Worm (Caenorhabditis elegans) whole organism, young adult: Measurements from ENCODE around the gene nas-14.

ENCODE experiments used
- D2030.7 ChIP-seq: fragments of 200-800 bp; sonication (Bioruptor generic); IDR thresholded peaks from 2 replicates; pipeline ENCODE4 v1.3.6; 2022; ENCODE audit warnings: missing genetic modification reagents, missing genetic modification characterization, missing compliant biosample characterization
- F10E7.11 ChIP-seq: sonication (generic microtip); optimal IDR thresholded peaks from 2 replicates; lab custom pipeline; 2017; ENCODE audit warnings: mild to moderate bottlenecking, missing genetic modification characterization, moderate library complexity, missing compliant biosample characterization
- F22D6.2 ChIP-seq: sonication (generic microtip); optimal IDR thresholded peaks from 2 replicates; lab custom pipeline; 2016; ENCODE audit warnings: mild to moderate bottlenecking, missing genetic modification characterization, missing compliant biosample characterization
- F55B11.4 ChIP-seq: sonication (generic microtip); optimal IDR thresholded peaks from 2 replicates; lab custom pipeline; 2016; ENCODE audit warnings: missing compliant biosample characterization, missing genetic modification characterization, borderline replicate concordance; ENCODE audit not compliant: insufficient read depth
- K11D2.4 ChIP-seq: fragments of 200-800 bp; sonication (Bioruptor generic); IDR thresholded peaks from 2 replicates; pipeline ENCODE4 v1.3.6; 2022; ENCODE audit warnings: missing genetic modification reagents, missing genetic modification characterization, missing compliant biosample characterization
- T07F8.4 ChIP-seq: sonication (generic microtip); optimal IDR thresholded peaks from 2 replicates; lab custom pipeline; 2016; ENCODE audit warnings: mild to moderate bottlenecking, missing genetic modification characterization, moderate library complexity, missing compliant biosample characterization
- Y95B8A.8 ChIP-seq: fragments of 200-800 bp; sonication (Bioruptor generic); IDR thresholded peaks from 2 replicates; pipeline ENCODE4 v1.3.6; 2022; ENCODE audit warnings: missing genetic modification reagents, missing genetic modification characterization, missing compliant biosample characterization
- aptf-2 ChIP-seq: fragments of 200-800 bp; sonication (Bioruptor generic); conservative IDR thresholded peaks from 2 replicates; pipeline ENCODE4 v1.3.6; 2022; ENCODE audit warnings: missing genetic modification reagents, missing genetic modification characterization, missing compliant biosample characterization
- attf-6 ChIP-seq: fragments of 200-800 bp; sonication (Bioruptor generic); IDR thresholded peaks from 2 replicates; pipeline ENCODE4 v1.3.6; 2022; ENCODE audit warnings: missing genetic modification reagents, missing genetic modification characterization, missing compliant biosample characterization
- cebp-1 ChIP-seq, 2 experiments: fragments of 200-800 bp in 1 of 2; sonication (Bioruptor generic) in 1 of 2; sonication (generic microtip) in 1 of 2; IDR thresholded peaks in 1 of 2; optimal IDR thresholded peaks in 1 of 2; 2 replicates each; pipeline versions ENCODE4 v1.3.6 to Lab custom; 2017 to 2022; ENCODE audit warnings: missing compliant biosample characterization in 2 of 2, missing genetic modification characterization in 2 of 2, mild to moderate bottlenecking in 1 of 2, missing genetic modification reagents in 1 of 2, moderate library complexity in 1 of 2
- dox-1 ChIP-seq: fragments of 200-800 bp; sonication (Bioruptor generic); IDR thresholded peaks from 2 replicates; pipeline ENCODE4 v1.3.6; 2022; ENCODE audit warnings: missing genetic modification reagents, missing genetic modification characterization, missing compliant biosample characterization
- fkh-3 ChIP-seq: sonication (generic microtip); optimal IDR thresholded peaks from 2 replicates; lab custom pipeline; 2016; ENCODE audit warnings: mild to moderate bottlenecking, missing genetic modification characterization, missing compliant biosample characterization
- hmg-20 ChIP-seq: fragments of 200-800 bp; sonication (Bioruptor generic); IDR thresholded peaks from 2 replicates; pipeline ENCODE4 v1.3.6; 2022; ENCODE audit warnings: missing genetic modification reagents, missing genetic modification characterization, missing compliant biosample characterization
- lag-1 ChIP-seq: fragments of 200-800 bp; sonication (Bioruptor generic); IDR thresholded peaks from 2 replicates; pipeline ENCODE4 v1.3.6; 2022; ENCODE audit warnings: missing genetic modification reagents, missing genetic modification characterization, missing compliant biosample characterization
- let-607 ChIP-seq, 2 experiments: fragments of 200-800 bp in 1 of 2; sonication (Bioruptor generic) in 1 of 2; sonication (generic microtip) in 1 of 2; optimal IDR thresholded peaks; 2 replicates each; lab custom pipeline; 2016 to 2018; ENCODE audit warnings: mild to moderate bottlenecking in 2 of 2, missing compliant biosample characterization in 2 of 2, missing genetic modification characterization in 2 of 2, moderate library complexity in 2 of 2, missing genotype in 1 of 2
- lin-35 ChIP-seq, 3 experiments: fragments of 150-350 bp in 2 of 3; sonication (generic microtip) in 1 of 3; optimal IDR thresholded peaks; 2 replicates each; lab custom pipeline; 2014 to 2018; ENCODE audit warnings: missing biosample characterization in 3 of 3, missing genetic modification characterization in 3 of 3, missing genetic modification reagents in 3 of 3
- madf-10 ChIP-seq: sonication (generic microtip); optimal IDR thresholded peaks from 2 replicates; lab custom pipeline; 2016; ENCODE audit warnings: mild to moderate bottlenecking, missing genetic modification characterization, missing compliant biosample characterization
- mcd-1 ChIP-seq: fragments of 200-800 bp; sonication (Bioruptor generic); IDR thresholded peaks from 2 replicates; pipeline ENCODE4 v1.3.6; 2022; ENCODE audit warnings: missing genetic modification reagents, missing genetic modification characterization, missing compliant biosample characterization
- nhr-90 ChIP-seq: sonication (generic microtip); optimal IDR thresholded peaks from 2 replicates; lab custom pipeline; 2016; ENCODE audit warnings: missing genotype, mild to moderate bottlenecking, missing genetic modification characterization, missing compliant biosample characterization
- rcor-1 ChIP-seq: fragments of 200-800 bp; sonication (Bioruptor generic); IDR thresholded peaks from 2 replicates; pipeline ENCODE4 v1.3.6; 2022; ENCODE audit warnings: missing genetic modification reagents, missing genetic modification characterization, missing compliant biosample characterization
- sptf-2 ChIP-seq: fragments of 200-800 bp; sonication (Bioruptor generic); optimal IDR thresholded peaks from 2 replicates; lab custom pipeline; 2018; ENCODE audit warnings: mild to moderate bottlenecking, missing genetic modification characterization, missing compliant biosample characterization
- unc-62 ChIP-seq: fragments of 150-350 bp; optimal IDR thresholded peaks from 2 replicates; lab custom pipeline; 2014; ENCODE audit warnings: missing biosample characterization, missing genetic modification reagents, missing genetic modification characterization
- ztf-18 ChIP-seq: sonication (generic microtip); optimal IDR thresholded peaks from 2 replicates; lab custom pipeline; 2016; ENCODE audit warnings: missing genotype, mild to moderate bottlenecking, missing genetic modification characterization, missing compliant biosample characterization
- ztf-22 ChIP-seq: fragments of 200-800 bp; sonication (Bioruptor generic); optimal IDR thresholded peaks from 2 replicates; lab custom pipeline; 2018; ENCODE audit warnings: mild to moderate bottlenecking, missing genetic modification characterization, moderate library complexity, missing compliant biosample characterization
- ztf-28 ChIP-seq: fragments of 200-800 bp; sonication (Bioruptor generic); IDR thresholded peaks from 2 replicates; pipeline ENCODE4 v1.3.6; 2022; ENCODE audit warnings: missing genetic modification reagents, missing genetic modification characterization, missing compliant biosample characterization

Gene nas-14

ce11 chrIV:13214466-13214865 is 44.1 kb downstream of the nas-14 start, which contains the start of gene cho-1:
Gene cho-1, minus strand, starts transcription at chrIV:13214566.
- TF ChIP-seq fkh-3 = no peak
- TF ChIP-seq ztf-18 = no peak

DNA sequence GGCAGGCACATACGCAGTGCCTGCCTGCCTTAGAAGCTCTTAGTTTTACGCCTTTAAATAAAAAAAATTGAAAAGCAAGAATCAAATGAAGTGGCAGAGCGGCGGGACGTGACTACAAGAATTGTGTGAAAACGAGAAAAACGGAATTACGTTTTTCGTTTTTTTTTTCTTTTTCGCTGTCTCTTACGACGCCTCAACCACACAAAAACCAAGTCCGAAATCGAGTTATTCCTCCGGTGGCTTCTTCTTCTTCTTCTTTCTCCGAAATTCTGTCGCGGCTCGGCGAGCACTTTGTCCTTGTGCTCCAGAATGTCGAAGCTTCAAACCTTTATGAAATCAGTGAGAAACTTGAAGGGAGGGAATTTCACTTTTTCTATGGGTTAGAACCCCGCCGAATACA is 50.3 kb downstream of the nas-14 start:
- TF ChIP-seq ztf-28 = no peak
- no peak for TF ChIP-seq unc-62 (GFP tag; lab: Kevin White, UChicago)
- TF ChIP-seq F10E7.11 (tag; lab: Kevin White, UChicago) = no peak
- no peak for TF ChIP-seq cebp-1 (GFP tag; IDR thresholded peaks at IDR 0.05; lab: Robert Waterston, UW)
- TF ChIP-seq cebp-1 (tag; optimal IDR thresholded peaks at IDR 0.05; lab: Kevin White, UChicago) = no peak
- no peak for TF ChIP-seq nhr-90 (tag; lab: Kevin White, UChicago)
- TF ChIP-seq T07F8.4 (tag; lab: Kevin White, UChicago) = no peak
- TF ChIP-seq K11D2.4 = no peak
- no peak for TF ChIP-seq madf-10

DNA sequence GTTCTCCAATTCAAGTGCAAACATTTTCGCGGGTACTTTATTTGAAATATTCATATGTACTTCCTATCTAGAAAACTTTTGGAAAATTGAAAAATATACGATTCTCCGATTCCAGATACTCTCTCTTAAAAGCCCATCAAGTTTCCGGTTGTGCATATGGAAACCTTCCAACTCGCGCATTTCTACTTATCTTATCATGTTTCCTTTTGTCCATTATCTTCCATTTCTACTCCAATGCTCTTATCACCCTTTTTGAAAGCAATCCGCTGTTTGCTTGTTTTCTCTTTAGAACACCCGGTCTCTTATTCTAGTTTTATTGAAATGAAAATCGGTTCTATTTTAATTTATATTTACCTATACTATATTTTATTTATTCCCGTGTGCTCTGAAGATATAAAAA is 51.3 kb downstream of the nas-14 start, which contains the start of gene C48D1.5:
TSS of gene C48D1.5 (plus strand) at position 301 of the 400 bp plus-strand sequence.
- TF ChIP-seq D2030.7 (GFP tag; lab: Robert Waterston, UW) (no peak), mcd-1 (no peak), Y95B8A.8 (GFP tag; lab: Robert Waterston, UW) (no peak), aptf-2 (GFP tag; lab: Robert Waterston, UW) (no peak), sptf-2 (GFP tag; lab: Kevin White, UChicago) (no peak), attf-6 (no peak), let-607 (tag; optimal IDR thresholded peaks at IDR 0.05; lab: Kevin White, UChicago) (no peak), F55B11.4 (tag; lab: Kevin White, UChicago) (no peak), lag-1 (GFP tag; lab: Robert Waterston, UW) (no peak), ztf-22 (no peak), lin-35 (GFP tag; optimal IDR thresholded peaks at IDR 0.05; lab: Kevin White, UChicago) (no peak), F22D6.2 (tag; lab: Kevin White, UChicago) (no peak), hmg-20 (no peak), dox-1 (GFP tag; lab: Robert Waterston, UW) (no peak), rcor-1 (GFP tag; lab: Robert Waterston, UW) (no peak)
